Fruit fly (Drosophila melanogaster) whole organism, embryonic: ENCODE data around the gene CG17841.

Experiments
- Awh ChIP-seq: fragments of 200-800 bp; sonication (Bioruptor generic); IDR thresholded peaks from 2 replicates; pipeline ENCODE4, ENCODE4 v1.3.6; 2022; ENCODE audit warnings: missing biosample characterization, missing genetic modification characterization
- CG11456 ChIP-seq: fragments of 200-800 bp; sonication (Bioruptor generic); IDR thresholded peaks from 3 replicates; pipeline ENCODE4 v1.3.6; 2022; ENCODE audit warnings: missing biosample characterization, missing genetic modification characterization
- CG13287 ChIP-seq: fragments of 200-800 bp; sonication (Bioruptor generic); IDR thresholded peaks from 2 replicates; pipeline ENCODE4 v1.3.6; 2022; ENCODE audit warnings: missing biosample characterization, missing genetic modification characterization; ENCODE audit not compliant: partially characterized antibody
- CG17385 ChIP-seq: fragments of 200-800 bp; sonication (Bioruptor generic); optimal IDR thresholded peaks from 3 replicates; lab custom pipeline; 2018; ENCODE audit warnings: missing biosample characterization, mild to moderate bottlenecking, missing genetic modification characterization
- CG2120 ChIP-seq: fragments of 200-800 bp; sonication (Bioruptor generic); optimal IDR thresholded peaks from 3 replicates; lab custom pipeline; 2016; ENCODE audit warnings: missing biosample characterization, missing genetic modification characterization
- CG30431 ChIP-seq: fragments of 200-800 bp; sonication (Bioruptor generic); optimal IDR thresholded peaks from 2 replicates; lab custom pipeline; 2017; ENCODE audit warnings: missing biosample characterization, missing genetic modification characterization
- CG31441 ChIP-seq: fragments of 200-800 bp; sonication (Bioruptor generic); IDR thresholded peaks from 2 replicates; pipeline ENCODE4 v1.3.6; 2022; ENCODE audit warnings: missing biosample characterization, missing genetic modification characterization
- CG42726 ChIP-seq: fragments of 200-800 bp; sonication (Bioruptor generic); IDR thresholded peaks from 2 replicates; pipeline ENCODE4 v1.3.6; 2022; ENCODE audit warnings: missing biosample characterization, missing genetic modification characterization; ENCODE audit not compliant: partially characterized antibody
- CG6654 ChIP-seq: fragments of 200-800 bp; sonication (Bioruptor generic); optimal IDR thresholded peaks from 2 replicates; lab custom pipeline; 2017; ENCODE audit warnings: missing biosample characterization, mild to moderate bottlenecking, missing genetic modification characterization
- CG6683 ChIP-seq: fragments of 200-800 bp; sonication (Bioruptor generic); optimal IDR thresholded peaks from 2 replicates; lab custom pipeline; 2017; ENCODE audit warnings: missing biosample characterization, mild to moderate bottlenecking, missing genetic modification characterization, missing genetic modification reagents
- CG8290 ChIP-seq, 3 experiments: fragments of 200-800 bp; sonication (Bioruptor generic); optimal IDR thresholded peaks; 2 replicates each; lab custom pipeline; 2016 to 2019; ENCODE audit warnings: missing biosample characterization in 3 of 3, missing genetic modification characterization in 3 of 3, mild to moderate bottlenecking in 2 of 3, moderate library complexity in 1 of 3
- CG8359 ChIP-seq: fragments of 200-800 bp; sonication (Bioruptor generic); optimal IDR thresholded peaks from 2 replicates; lab custom pipeline; 2017; ENCODE audit warnings: missing biosample characterization, mild to moderate bottlenecking, missing genetic modification characterization, borderline replicate concordance
- Fer3 ChIP-seq: fragments of 200-800 bp; sonication (Bioruptor generic); optimal IDR thresholded peaks from 2 replicates; lab custom pipeline; 2018; ENCODE audit warnings: missing biosample characterization, mild to moderate bottlenecking, missing genetic modification characterization, moderate library complexity
- GATAe ChIP-seq: fragments of 200-800 bp; sonication (Bioruptor generic); conservative IDR thresholded peaks from 2 replicates; pipeline ENCODE4 v1.3.6; 2022; ENCODE audit warnings: missing biosample characterization, missing genetic modification characterization
- H2.0 ChIP-seq: fragments of 200-800 bp; sonication (Bioruptor generic); IDR thresholded peaks from 2 replicates; pipeline ENCODE4 v1.3.6; 2022; ENCODE audit warnings: missing biosample characterization, missing genetic modification characterization
- HLH3B ChIP-seq: fragments of 200-800 bp; sonication (Bioruptor generic); IDR thresholded peaks from 2 replicates; pipeline ENCODE4 v1.3.6; 2022; ENCODE audit warnings: missing biosample characterization, missing genetic modification characterization
- MBD-R2 ChIP-seq: fragments of 200-800 bp; sonication (Bioruptor generic); IDR thresholded peaks from 2 replicates; pipeline ENCODE4 v1.3.6; 2022; ENCODE audit warnings: missing biosample characterization, missing genetic modification characterization
- Nf-YA ChIP-seq: fragments of 200-800 bp; sonication (Bioruptor generic); IDR thresholded peaks from 2 replicates; pipeline ENCODE4 v1.3.6; 2022; ENCODE audit warnings: missing biosample characterization, missing genetic modification characterization
- PHDP ChIP-seq: fragments of 200-800 bp; sonication (Bioruptor generic); optimal IDR thresholded peaks from 3 replicates; lab custom pipeline; 2018; ENCODE audit warnings: missing biosample characterization, mild to moderate bottlenecking, missing genetic modification characterization, moderate library complexity
- Scr ChIP-seq: fragments of 200-800 bp; sonication (Bioruptor generic); IDR thresholded peaks from 2 replicates; pipeline ENCODE4 v1.3.6; 2022; ENCODE audit warnings: missing biosample characterization, missing genetic modification characterization; ENCODE audit not compliant: partially characterized antibody
- Sox102F ChIP-seq: fragments of 200-800 bp; sonication (Bioruptor generic); optimal IDR thresholded peaks from 2 replicates; lab custom pipeline; 2018; ENCODE audit warnings: missing biosample characterization, mild to moderate bottlenecking, missing genetic modification characterization, moderate library complexity
- Ssrp ChIP-seq: fragments of 200-800 bp; sonication (Bioruptor generic); optimal IDR thresholded peaks from 2 replicates; lab custom pipeline; 2018; ENCODE audit warnings: missing biosample characterization, mild to moderate bottlenecking, missing genetic modification characterization, moderate library complexity
- abd-A ChIP-seq: fragments of 200-800 bp; sonication (Bioruptor generic); optimal IDR thresholded peaks from 3 replicates; lab custom pipeline; 2019; ENCODE audit warnings: missing biosample characterization, mild to moderate bottlenecking, missing genetic modification characterization, moderate library complexity
- ash1 ChIP-seq: fragments of 200-800 bp; sonication (Bioruptor generic); optimal IDR thresholded peaks from 2 replicates; lab custom pipeline; 2018; ENCODE audit warnings: missing biosample characterization, mild to moderate bottlenecking, missing genetic modification characterization
- ato ChIP-seq: fragments of 200-800 bp; sonication (Bioruptor generic); IDR thresholded peaks from 2 replicates; pipeline ENCODE4 v1.3.6; 2022; ENCODE audit warnings: missing biosample characterization, missing genetic modification characterization; ENCODE audit not compliant: partially characterized antibody
- bbx ChIP-seq: fragments of 200-800 bp; sonication (Bioruptor generic); IDR thresholded peaks from 2 replicates; pipeline ENCODE4 v1.3.6; 2022; ENCODE audit warnings: missing biosample characterization, missing genetic modification characterization; ENCODE audit not compliant: partially characterized antibody
- bowl ChIP-seq: fragments of 200-800 bp; sonication (Bioruptor generic); IDR thresholded peaks from 2 replicates; pipeline ENCODE4 v1.3.6; 2022; ENCODE audit warnings: missing biosample characterization, missing genetic modification characterization
- caup ChIP-seq: fragments of 200-800 bp; sonication (Bioruptor generic); optimal IDR thresholded peaks from 3 replicates; lab custom pipeline; 2017; ENCODE audit warnings: missing biosample characterization, mild to moderate bottlenecking, missing genetic modification characterization, moderate library complexity; ENCODE audit not compliant: severe bottlenecking
- chinmo ChIP-seq: fragments of 200-800 bp; sonication (Bioruptor generic); IDR thresholded peaks from 4 replicates; pipeline ENCODE4 v1.3.6; 2022; ENCODE audit warnings: missing biosample characterization, missing genetic modification characterization; ENCODE audit not compliant: partially characterized antibody
- chn ChIP-seq: fragments of 200-800 bp; sonication (Bioruptor generic); optimal IDR thresholded peaks from 2 replicates; lab custom pipeline; 2016; ENCODE audit warnings: missing biosample characterization, missing genetic modification characterization
- fd64A ChIP-seq: fragments of 200-800 bp; sonication (Bioruptor generic); optimal IDR thresholded peaks from 3 replicates; lab custom pipeline; 2018; ENCODE audit warnings: missing biosample characterization, mild to moderate bottlenecking, missing genetic modification characterization
- gsb-n ChIP-seq: fragments of 200-800 bp; sonication (Bioruptor generic); optimal IDR thresholded peaks from 3 replicates; lab custom pipeline; 2018; ENCODE audit warnings: missing biosample characterization, mild to moderate bottlenecking, missing genetic modification characterization
- hkb ChIP-seq, 2 experiments: fragments of 200-800 bp in 1 of 2; fragments of >200 bp in 1 of 2; sonication (Bioruptor generic) in 1 of 2; IDR thresholded peaks in 1 of 2; optimal IDR thresholded peaks in 1 of 2; 2 replicates each; pipeline versions ENCODE4 v1.3.6 to Lab custom; 2017 to 2022; ENCODE audit warnings: missing biosample characterization in 1 of 2, missing genetic modification characterization in 1 of 2
- odd ChIP-seq: fragments of 200-800 bp; sonication (Bioruptor generic); optimal IDR thresholded peaks from 2 replicates; lab custom pipeline; 2017; ENCODE audit warnings: missing biosample characterization, mild to moderate bottlenecking, missing genetic modification characterization
- pzg ChIP-seq: fragments of 200-800 bp; sonication (Bioruptor generic); optimal IDR thresholded peaks from 3 replicates; lab custom pipeline; 2018; ENCODE audit warnings: missing biosample characterization, mild to moderate bottlenecking, missing genetic modification characterization, moderate library complexity
- salm ChIP-seq: fragments of 200-800 bp; sonication (Bioruptor generic); optimal IDR thresholded peaks from 2 replicates; lab custom pipeline; 2018; ENCODE audit warnings: missing biosample characterization, mild to moderate bottlenecking, missing genetic modification characterization
- scrt ChIP-seq: fragments of 200-800 bp; sonication (Bioruptor generic); optimal IDR thresholded peaks from 2 replicates; lab custom pipeline; 2018; ENCODE audit warnings: missing biosample characterization, mild to moderate bottlenecking, missing genetic modification characterization, moderate library complexity
- sens ChIP-seq: fragments of 200-800 bp; sonication (Bioruptor generic); peaks from one replicate; lab custom pipeline; 2016; ENCODE audit warnings: missing biosample characterization, missing genetic modification characterization
- sug ChIP-seq: fragments of 200-800 bp; optimal IDR thresholded peaks from 2 replicates; lab custom pipeline; 2019; ENCODE audit warnings: missing biosample characterization, mild to moderate bottlenecking, missing genetic modification characterization, moderate library complexity
- zen ChIP-seq: fragments of 200-800 bp; sonication (Bioruptor generic); optimal IDR thresholded peaks from 3 replicates; lab custom pipeline; 2018; ENCODE audit warnings: missing biosample characterization, mild to moderate bottlenecking, missing genetic modification characterization, moderate library complexity

The CG17841 gene

dm6 chrX:10329659-10330289 is 38.1 kb upstream of the CG17841 start, which contains the start of gene Gip (continued):
- TF ChIP-seq Scr (GFP tag; lab: Robert Waterston, UW): 0 out of 2 replicates have a peak, but pooled peaks have one; percentile 15
- TF ChIP-seq CG13287 (GFP tag; lab: Robert Waterston, UW): peak; percentile 27; the same call in 1 of the 2 replicates
- no peak for TF ChIP-seq CG8359 (GFP tag; lab: Kevin White, UChicago)
- no peak for TF ChIP-seq Awh (GFP tag; lab: Robert Waterston, UW)
- TF ChIP-seq abd-A (tag; lab: Kevin White, UChicago): no peak
- TF ChIP-seq Nf-YA (GFP tag; lab: Robert Waterston, UW): no peak
- TF ChIP-seq fd64A (GFP tag; lab: Kevin White, UChicago): no peak
- peak; percentile 38 for TF ChIP-seq caup (GFP tag; lab: Kevin White, UChicago)
- TF ChIP-seq chn (GFP tag; lab: Kevin White, UChicago): no peak
- TF ChIP-seq MBD-R2 (GFP tag; lab: Robert Waterston, UW): 0 out of 2 replicates have a peak, but pooled peaks have one; percentile 22
- TF ChIP-seq sug (tag; lab: Kevin White, UChicago): peak; percentile 87
- TF ChIP-seq bbx: peak; percentile 16; the same call in 1 of the 2 replicates
- no peak for TF ChIP-seq ato (GFP tag; lab: Robert Waterston, UW)
- no peak for TF ChIP-seq odd (GFP tag; lab: Kevin White, UChicago)
- no peak for TF ChIP-seq CG6683 (GFP tag; lab: Kevin White, UChicago)
- no peak for TF ChIP-seq CG31441 (GFP tag; lab: Robert Waterston, UW)
- TF ChIP-seq pzg (GFP tag; lab: Kevin White, UChicago): peak; percentile 10
- peak; percentile 0 for TF ChIP-seq CG17385 (GFP tag; lab: Kevin White, UChicago)
- TF ChIP-seq scrt (GFP tag; lab: Kevin White, UChicago): no peak
- TF ChIP-seq CG11456: no peak
- TF ChIP-seq Ssrp (tag; lab: Kevin White, UChicago): no peak
- no peak for TF ChIP-seq CG8290 (GFP tag; optimal IDR thresholded peaks at IDR 0.05; lab: Kevin White, UChicago)
- TF ChIP-seq CG8290 (tag; optimal IDR thresholded peaks at IDR 0.05; lab: Kevin White, UChicago): peak in 1 of 2 experiments; percentile 65
- no peak for TF ChIP-seq Fer3 (tag; lab: Kevin White, UChicago)
- no peak for TF ChIP-seq salm (tag; lab: Kevin White, UChicago)
- no peak for TF ChIP-seq hkb (optimal IDR thresholded peaks at IDR 0.05; lab: Kevin White, UChicago)
- TF ChIP-seq hkb (GFP tag; IDR thresholded peaks at IDR 0.05; lab: Robert Waterston, UW): 0 out of 2 replicates have a peak, but pooled peaks have one; percentile 19
- TF ChIP-seq CG6654 (GFP tag; lab: Kevin White, UChicago): no peak
- no peak for TF ChIP-seq gsb-n
- no peak for TF ChIP-seq bowl
- no peak for TF ChIP-seq zen
- TF ChIP-seq GATAe: no peak
- TF ChIP-seq sens (GFP tag; lab: Kevin White, UChicago): peak; percentile 81
- TF ChIP-seq PHDP (tag; lab: Kevin White, UChicago): peak; percentile 9
- no peak for TF ChIP-seq CG2120 (GFP tag; lab: Kevin White, UChicago)
- TF ChIP-seq Sox102F (GFP tag; lab: Kevin White, UChicago): no peak
- TF ChIP-seq H2.0 (GFP tag; lab: Robert Waterston, UW): no peak
- no peak for TF ChIP-seq ash1 (GFP tag; lab: Kevin White, UChicago)
- no peak; the same call in 1 of the 2 replicates for TF ChIP-seq HLH3B (GFP tag; lab: Robert Waterston, UW)
- 0 out of 4 replicates have a peak, but pooled peaks have one; percentile 22 for TF ChIP-seq chinmo (GFP tag; lab: Robert Waterston, UW)
- no peak for TF ChIP-seq CG30431
- TF ChIP-seq CG42726 (GFP tag; lab: Robert Waterston, UW): peak; percentile 35; the same call in 1 of the 2 replicates
